Fruit fly (Drosophila melanogaster) whole organism, embryonic: ENCODE data around the gene hng2.
A peak's percentile ranks its signal among the peaks of the same experiment; 100 is the strongest.

Experiments
- Atf-2 ChIP-seq: fragments of 200-800 bp; sonication (Bioruptor generic); optimal IDR thresholded peaks from 2 replicates; lab custom pipeline; 2016; ENCODE audit warnings: missing biosample characterization, missing genetic modification characterization
- Blimp-1 ChIP-seq: fragments of 200-800 bp; sonication (Bioruptor generic); optimal IDR thresholded peaks from 3 replicates; lab custom pipeline; 2018; ENCODE audit warnings: missing biosample characterization, missing genetic modification characterization, mild to moderate bottlenecking, moderate library complexity, missing genetic modification reagents
- CG10565 ChIP-seq: fragments of 200-800 bp; sonication (Bioruptor generic); optimal IDR thresholded peaks from 3 replicates; lab custom pipeline; 2016; ENCODE audit warnings: missing biosample characterization, mild to moderate bottlenecking, missing genetic modification characterization
- CG12769 ChIP-seq: fragments of 200-800 bp; sonication (Bioruptor generic); optimal IDR thresholded peaks from 2 replicates; lab custom pipeline; 2019; ENCODE audit warnings: missing biosample characterization, mild to moderate bottlenecking, missing genetic modification characterization, moderate library complexity
- CG13296 ChIP-seq: fragments of 200-800 bp; sonication (Bioruptor generic); optimal IDR thresholded peaks from 3 replicates; lab custom pipeline; 2018; ENCODE audit warnings: missing biosample characterization, mild to moderate bottlenecking, missing genetic modification characterization
- CG15011 ChIP-seq: fragments of 200-800 bp; sonication (Bioruptor generic); optimal IDR thresholded peaks from 3 replicates; lab custom pipeline; 2018; ENCODE audit warnings: missing biosample characterization, mild to moderate bottlenecking, missing genetic modification characterization
- CG16813 ChIP-seq: fragments of 200-800 bp; sonication (Bioruptor generic); IDR thresholded peaks from 3 replicates; pipeline ENCODE4 v1.3.6; 2022; ENCODE audit warnings: missing biosample characterization, missing genetic modification characterization; ENCODE audit not compliant: partially characterized antibody
- CG1792 ChIP-seq: fragments of 200-800 bp; sonication (Bioruptor generic); optimal IDR thresholded peaks from 2 replicates; lab custom pipeline; 2016; ENCODE audit warnings: missing biosample characterization, missing genetic modification characterization
- CG2202 ChIP-seq: fragments of 200-800 bp; sonication (Bioruptor generic); optimal IDR thresholded peaks from 2 replicates; lab custom pipeline; 2018; ENCODE audit warnings: missing biosample characterization, mild to moderate bottlenecking, missing genetic modification characterization
- CG3995 ChIP-seq: fragments of 200-800 bp; sonication (Bioruptor generic); optimal IDR thresholded peaks from 3 replicates; lab custom pipeline; 2016; ENCODE audit warnings: missing biosample characterization, missing genetic modification characterization
- CG6654 ChIP-seq: fragments of 200-800 bp; sonication (Bioruptor generic); optimal IDR thresholded peaks from 2 replicates; lab custom pipeline; 2017; ENCODE audit warnings: missing biosample characterization, mild to moderate bottlenecking, missing genetic modification characterization
- CG6813 ChIP-seq: fragments of 200-800 bp; sonication (Bioruptor generic); optimal IDR thresholded peaks from 2 replicates; lab custom pipeline; 2017; ENCODE audit warnings: missing biosample characterization, missing genetic modification characterization, mild to moderate bottlenecking, moderate library complexity, missing genetic modification reagents
- CG7271 ChIP-seq: fragments of 200-800 bp; sonication (Bioruptor generic); optimal IDR thresholded peaks from 2 replicates; lab custom pipeline; 2018; ENCODE audit warnings: missing biosample characterization, mild to moderate bottlenecking, missing genetic modification characterization, moderate library complexity
- CG7839 ChIP-seq: fragments of 200-800 bp; sonication (Bioruptor generic); optimal IDR thresholded peaks from 3 replicates; lab custom pipeline; 2018; ENCODE audit warnings: missing biosample characterization, mild to moderate bottlenecking, missing genetic modification characterization, moderate library complexity
- CG9817 ChIP-seq: fragments of 200-800 bp; sonication (Bioruptor generic); optimal IDR thresholded peaks from 2 replicates; lab custom pipeline; 2018; ENCODE audit warnings: missing biosample characterization, mild to moderate bottlenecking, missing genetic modification characterization, moderate library complexity
- CrebB ChIP-seq: fragments of 200-800 bp; sonication (Bioruptor generic); optimal IDR thresholded peaks from 3 replicates; lab custom pipeline; 2018; ENCODE audit warnings: missing biosample characterization, mild to moderate bottlenecking, missing genetic modification characterization
- D19B ChIP-seq: fragments of 200-800 bp; sonication (Bioruptor generic); optimal IDR thresholded peaks from 2 replicates; lab custom pipeline; 2017; ENCODE audit warnings: missing biosample characterization, mild to moderate bottlenecking, missing genetic modification characterization
- HLH4C ChIP-seq: fragments of 200-800 bp; sonication (Bioruptor generic); IDR thresholded peaks from 3 replicates; pipeline ENCODE4 v1.3.6; 2022; ENCODE audit warnings: missing biosample characterization, missing genetic modification characterization; ENCODE audit not compliant: partially characterized antibody
- Hr39 ChIP-seq: fragments of >200 bp; optimal IDR thresholded peaks from 2 replicates; lab custom pipeline; 2017
- MTF-1 ChIP-seq: fragments of 200-800 bp; sonication (Bioruptor generic); optimal IDR thresholded peaks from 2 replicates; lab custom pipeline; 2018; ENCODE audit warnings: missing biosample characterization, mild to moderate bottlenecking, missing genetic modification characterization, borderline replicate concordance
- Max ChIP-seq: fragments of 200-800 bp; sonication (Bioruptor generic); optimal IDR thresholded peaks from 2 replicates; lab custom pipeline; 2016; ENCODE audit warnings: missing biosample characterization, mild to moderate bottlenecking, missing genetic modification characterization
- NC2β ChIP-seq: fragments of 200-800 bp; sonication (Bioruptor generic); optimal IDR thresholded peaks from 2 replicates; lab custom pipeline; 2016; ENCODE audit warnings: missing biosample characterization, missing genetic modification characterization
- Sin3A ChIP-seq: fragments of >200 bp; optimal IDR thresholded peaks from 2 replicates; lab custom pipeline; 2018
- Sry-δ ChIP-seq: fragments of 200-800 bp; sonication (Bioruptor generic); optimal IDR thresholded peaks from 2 replicates; lab custom pipeline; 2016; ENCODE audit warnings: missing biosample characterization, missing genetic modification characterization
- TFAM ChIP-seq: fragments of 200-800 bp; sonication (Bioruptor generic); optimal IDR thresholded peaks from 2 replicates; lab custom pipeline; 2017; ENCODE audit warnings: missing biosample characterization, missing genetic modification characterization, inconsistent platforms
- aop ChIP-seq: fragments of 200-800 bp; sonication (Bioruptor generic); IDR thresholded peaks from 2 replicates; pipeline ENCODE4 v1.3.6; 2022; ENCODE audit warnings: missing biosample characterization, missing genetic modification characterization
- ash1 ChIP-seq: fragments of 200-800 bp; sonication (Bioruptor generic); optimal IDR thresholded peaks from 2 replicates; lab custom pipeline; 2018; ENCODE audit warnings: missing biosample characterization, mild to moderate bottlenecking, missing genetic modification characterization
- bcd ChIP-seq: fragments of 200-800 bp; sonication (Bioruptor generic); optimal IDR thresholded peaks from 2 replicates; lab custom pipeline; 2017; ENCODE audit warnings: missing biosample characterization, mild to moderate bottlenecking, missing genetic modification characterization
- chif ChIP-seq, 2 experiments: fragments of 200-800 bp; sonication (Bioruptor generic); optimal IDR thresholded peaks; 3 replicates each; lab custom pipeline; 2016; ENCODE audit warnings: missing biosample characterization in 2 of 2, missing genetic modification characterization in 2 of 2
- chinmo ChIP-seq: fragments of 200-800 bp; sonication (Bioruptor generic); IDR thresholded peaks from 4 replicates; pipeline ENCODE4 v1.3.6; 2022; ENCODE audit warnings: missing biosample characterization, missing genetic modification characterization; ENCODE audit not compliant: partially characterized antibody
- ci ChIP-seq: fragments of 200-800 bp; sonication (Bioruptor generic); IDR thresholded peaks from 3 replicates; pipeline ENCODE4 v1.3.6; 2022; ENCODE audit warnings: missing biosample characterization, missing genetic modification characterization
- danr ChIP-seq: fragments of 200-800 bp; sonication (Bioruptor generic); IDR thresholded peaks from 2 replicates; pipeline ENCODE4 v1.3.6; 2022; ENCODE audit warnings: missing biosample characterization, missing genetic modification characterization
- dm ChIP-seq: fragments of 200-800 bp; sonication (Bioruptor generic); optimal IDR thresholded peaks from 3 replicates; lab custom pipeline; 2016; ENCODE audit warnings: missing biosample characterization, missing genetic modification characterization
- dpn ChIP-seq, 2 experiments: fragments of 200-800 bp; sonication (Bioruptor generic); optimal IDR thresholded peaks; 3 replicates each; lab custom pipeline; 2016; ENCODE audit warnings: missing biosample characterization in 2 of 2, missing genetic modification characterization in 2 of 2
- emc ChIP-seq: fragments of 200-800 bp; sonication (Bioruptor generic); optimal IDR thresholded peaks from 2 replicates; lab custom pipeline; 2016; ENCODE audit warnings: missing biosample characterization, missing genetic modification characterization
- fru ChIP-seq: fragments of >200 bp; optimal IDR thresholded peaks from 2 replicates; lab custom pipeline; 2017
- fu2 ChIP-seq: fragments of 200-800 bp; sonication (Bioruptor generic); optimal IDR thresholded peaks from 2 replicates; lab custom pipeline; 2016; ENCODE audit warnings: missing biosample characterization, missing genetic modification characterization
- gfzf ChIP-seq: fragments of 200-800 bp; sonication (Bioruptor generic); optimal IDR thresholded peaks from 2 replicates; lab custom pipeline; 2016; ENCODE audit warnings: missing biosample characterization, mild to moderate bottlenecking, missing genetic modification characterization, moderate library complexity
- h ChIP-seq: fragments of >200 bp; optimal IDR thresholded peaks from 2 replicates; lab custom pipeline; 2017
- lmd ChIP-seq: fragments of 200-800 bp; sonication (Bioruptor generic); IDR thresholded peaks from 2 replicates; pipeline ENCODE4 v1.3.6; 2022; ENCODE audit warnings: missing biosample characterization, missing genetic modification characterization
- nerfin-1 ChIP-seq: fragments of 200-800 bp; sonication (Bioruptor generic); optimal IDR thresholded peaks from 3 replicates; lab custom pipeline; 2019; ENCODE audit warnings: missing biosample characterization, mild to moderate bottlenecking, missing genetic modification characterization, moderate library complexity
- otp ChIP-seq: fragments of 200-800 bp; sonication (Bioruptor generic); IDR thresholded peaks from 3 replicates; pipeline ENCODE4, ENCODE4 v1.3.6; 2022; ENCODE audit warnings: missing biosample characterization, missing genetic modification characterization
- p53 ChIP-seq: fragments of 200-800 bp; sonication (Bioruptor generic); optimal IDR thresholded peaks from 2 replicates; lab custom pipeline; 2016; ENCODE audit warnings: missing biosample characterization, missing genetic modification characterization
- pros ChIP-seq: fragments of 200-800 bp; sonication (Bioruptor generic); optimal IDR thresholded peaks from 3 replicates; lab custom pipeline; 2019; ENCODE audit warnings: missing biosample characterization, mild to moderate bottlenecking, missing genetic modification characterization, moderate library complexity
- pum ChIP-seq: fragments of 200-800 bp; sonication (Bioruptor generic); optimal IDR thresholded peaks from 2 replicates; lab custom pipeline; 2016; ENCODE audit warnings: missing biosample characterization, missing genetic modification characterization
- repo ChIP-seq: fragments of 200-800 bp; sonication (Bioruptor generic); optimal IDR thresholded peaks from 2 replicates; lab custom pipeline; 2016; ENCODE audit warnings: missing biosample characterization, missing genetic modification characterization
- ro ChIP-seq: fragments of 200-800 bp; sonication (Bioruptor generic); IDR thresholded peaks from 2 replicates; pipeline ENCODE4 v1.3.6; 2022; ENCODE audit warnings: missing biosample characterization, missing genetic modification characterization
- sd ChIP-seq: fragments of 200-800 bp; sonication (Bioruptor generic); optimal IDR thresholded peaks from 3 replicates; lab custom pipeline; 2018; ENCODE audit warnings: missing biosample characterization, mild to moderate bottlenecking, missing genetic modification characterization, moderate library complexity
- shn ChIP-seq: fragments of 200-800 bp; sonication (Bioruptor generic); optimal IDR thresholded peaks from 3 replicates; lab custom pipeline; 2016; ENCODE audit warnings: missing biosample characterization, missing genetic modification characterization
- stc ChIP-seq: fragments of 200-800 bp; sonication (Bioruptor generic); IDR thresholded peaks from 2 replicates; pipeline ENCODE4 v1.3.6; 2022; ENCODE audit warnings: missing biosample characterization, missing genetic modification characterization
- zfh1 ChIP-seq: fragments of 200-800 bp; sonication (Bioruptor generic); IDR thresholded peaks from 3 replicates; pipeline ENCODE4 v1.3.6; 2022; ENCODE audit warnings: missing biosample characterization, missing genetic modification characterization

Gene hng2

dm6 chr3R:8820428-8820912, 14.3 kb downstream of the hng2 start, which contains the start of gene aqz (continued):
- TF ChIP-seq ci (peak; percentile 87), CG3995 (GFP tag; lab: Kevin White, UChicago) (no peak), pros (GFP tag; lab: Kevin White, UChicago) (no peak), lmd (no peak; the same call in 1 of the 2 replicates), sd (tag; lab: Kevin White, UChicago) (peak; percentile 78), HLH4C (GFP tag; lab: Robert Waterston, UW) (peak; percentile 31; the same call in 1 of the 3 replicates), dm (GFP tag; lab: Kevin White, UChicago) (peak; percentile 67), emc (GFP tag; lab: Kevin White, UChicago) (no peak), D19B (GFP tag; lab: Kevin White, UChicago) (peak; percentile 8), CG16813 (GFP tag; lab: Robert Waterston, UW) (peak; percentile 60; the same call in 2 of the 3 replicates), TFAM (GFP tag; lab: Kevin White, UChicago) (no peak), CG1792 (peak; percentile 53), ash1 (GFP tag; lab: Kevin White, UChicago) (peak; percentile 78), Blimp-1 (no peak), shn (peak; percentile 70), MTF-1 (GFP tag; lab: Kevin White, UChicago) (peak; percentile 87), bcd (GFP tag; lab: Kevin White, UChicago) (peak; percentile 66), repo (no peak), CG6813 (peak; percentile 51), nerfin-1 (peak; percentile 46), CG12769 (tag; lab: Kevin White, UChicago) (peak; percentile 81), CG10565 (no peak), Sin3A (peak; percentile 48), h (lab: Kevin White, UChicago) (no peak), danr (GFP tag; lab: Robert Waterston, UW) (no peak), Sry-δ (GFP tag; lab: Kevin White, UChicago) (peak; percentile 77), CG6654 (GFP tag; lab: Kevin White, UChicago) (no peak), Atf-2 (peak; percentile 48), chinmo (GFP tag; lab: Robert Waterston, UW) (peak; percentile 75; the same call in 2 of the 4 replicates), CG7839 (peak; percentile 58), CG13296 (peak; percentile 69), CG7271 (peak; percentile 40), dpn (GFP tag; optimal IDR thresholded peaks at IDR 0.05; lab: Kevin White, UChicago) (peak; percentile 56 to 58), CrebB (tag; lab: Kevin White, UChicago) (peak; percentile 77), Hr39 (lab: Kevin White, UChicago) (no peak), stc (GFP tag; lab: Robert Waterston, UW) (peak; percentile 43; the same call in 1 of the 2 replicates), CG2202 (tag; lab: Kevin White, UChicago) (peak; percentile 25), aop (GFP tag; lab: Robert Waterston, UW) (0 out of 2 replicates have a peak, but pooled peaks have one; percentile 42), gfzf (peak; percentile 80), CG15011 (peak; percentile 31), CG9817 (peak; percentile 66), fu2 (peak; percentile 58), NC2β (peak; percentile 81), otp (no peak), zfh1 (GFP tag; lab: Robert Waterston, UW) (peak; percentile 72; the same call in 2 of the 3 replicates), ro (no peak), fru (lab: Kevin White, UChicago) (no peak), Max (GFP tag; lab: Kevin White, UChicago) (no peak), chif (GFP tag; optimal IDR thresholded peaks at IDR 0.05; lab: Kevin White, UChicago) (peak; percentile 46 to 69), pum (GFP tag; lab: Kevin White, UChicago) (peak; percentile 31), p53 (GFP tag; lab: Kevin White, UChicago) (peak; percentile 41)
